Fruit fly (Drosophila melanogaster): ENCODE results near the gene CG32846.

dm6 chr3L:2906404-2906803 lies 45.0 kb downstream of the CG32846 start:
- no peak for TF ChIP-seq CG8478 (optimal IDR thresholded peaks at IDR 0.05)
- TF ChIP-seq CTCF (optimal IDR thresholded peaks at IDR 0.05), result no peak

Measured in S2 (cell line).